Worm (Caenorhabditis elegans) whole organism, L1 larva: ENCODE measurements around the gene F57F5.3.
A peak's percentile ranks its signal among the peaks of the same experiment; 100 is the strongest.

ENCODE experiments used
- C16A3.4 ChIP-seq: fragments of 150-350 bp; optimal IDR thresholded peaks from 2 replicates; lab custom pipeline; 2014; ENCODE audit warnings: missing biosample characterization, missing genetic modification characterization
- ceh-63 ChIP-seq: fragments of 200-800 bp; sonication (Bioruptor generic); optimal IDR thresholded peaks from 2 replicates; lab custom pipeline; 2018; ENCODE audit warnings: mild to moderate bottlenecking, missing genetic modification characterization, missing compliant biosample characterization
- ceh-88 ChIP-seq: fragments of 200-800 bp; sonication (Bioruptor generic); IDR thresholded peaks from 2 replicates; pipeline ENCODE4 v1.3.6; 2022; ENCODE audit warnings: missing genetic modification characterization, missing compliant biosample characterization
- lsy-2 ChIP-seq, 2 experiments: fragments of 150-350 bp; optimal IDR thresholded peaks; 2 replicates each; lab custom pipeline; 2014; ENCODE audit warnings: missing biosample characterization in 2 of 2, missing genetic modification characterization in 2 of 2
- nhr-28 ChIP-seq: fragments of 150-350 bp; optimal IDR thresholded peaks from 2 replicates; lab custom pipeline; 2014; ENCODE audit warnings: missing biosample characterization, missing genetic modification characterization
- nhr-85 ChIP-seq: sonication (generic microtip); peaks from one replicate; lab custom pipeline; 2016; ENCODE audit warnings: missing genetic modification characterization, inconsistent platforms, missing compliant biosample characterization
- ztf-11 ChIP-seq, 2 experiments: sonication (generic microtip); optimal IDR thresholded peaks; 2 replicates each; lab custom pipeline; 2016 to 2017; ENCODE audit warnings: missing genetic modification characterization in 2 of 2, missing biosample characterization in 1 of 2, missing compliant biosample characterization in 1 of 2

- TF ChIP-seq ceh-88 (GFP tag; lab: Robert Waterston, UW) (no peak), nhr-85 (tag; lab: Kevin White, UChicago) (peak; percentile 42), ceh-63 (GFP tag; lab: Kevin White, UChicago) (no peak), ztf-11 (tag; optimal IDR thresholded peaks at IDR 0.05; lab: Kevin White, UChicago) (no peak), C16A3.4 (peak; percentile 50), lsy-2 (tag; optimal IDR thresholded peaks at IDR 0.05; lab: Kevin White, UChicago) (peak; percentile 54 to 86), nhr-28 (tag; lab: Kevin White, UChicago) (no peak)
Observed at ce11 chrV:11993706-11994345, 12.6 kb downstream of the F57F5.3 start, which contains the start of the genes cyl-1 and C52E4.7.
